Worm (Caenorhabditis elegans) whole organism, L3 larva: ENCODE results near the gene sel-1.

ENCODE experiments used
- lin-15B ChIP-seq: fragments of 150-350 bp; optimal IDR thresholded peaks from 2 replicates; lab custom pipeline; 2014; ENCODE audit warnings: missing biosample characterization, missing genetic modification characterization
- lin-39 ChIP-seq: fragments of 150-350 bp; optimal IDR thresholded peaks from 2 replicates; lab custom pipeline; 2018; ENCODE audit warnings: missing biosample characterization, missing genetic modification reagents, missing genetic modification characterization
- nhr-11 ChIP-seq: fragments of 150-350 bp; optimal IDR thresholded peaks from 2 replicates; lab custom pipeline; 2014; ENCODE audit warnings: missing biosample characterization, missing genetic modification characterization
- nhr-76 ChIP-seq: fragments of 150-350 bp; sonication (generic microtip); optimal IDR thresholded peaks from 5 replicates; lab custom pipeline; 2014; ENCODE audit warnings: missing biosample characterization, missing genetic modification characterization
- pha-4 ChIP-seq: fragments of 150-350 bp; optimal IDR thresholded peaks from 2 replicates; lab custom pipeline; 2014; ENCODE audit warnings: missing biosample characterization, missing genetic modification reagents, missing genetic modification characterization

DNA sequence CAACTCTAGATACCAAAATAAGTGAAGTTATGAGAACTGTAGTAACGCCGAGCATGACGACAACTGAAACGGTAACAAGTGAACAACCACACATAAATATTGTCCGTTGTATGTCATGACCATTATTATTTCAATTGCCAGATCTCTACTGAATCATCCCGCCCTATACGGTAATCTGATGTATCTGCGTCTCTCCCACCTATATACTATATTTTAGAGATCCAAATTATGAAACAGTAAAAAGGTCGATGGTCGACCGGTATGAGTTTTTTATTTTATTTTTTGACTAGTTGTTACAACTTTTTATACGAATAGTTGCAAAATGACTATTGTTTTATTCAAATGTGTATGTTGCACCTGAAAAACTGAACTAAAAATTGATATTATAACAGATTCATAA is 30.1 kb downstream of the sel-1 start, which contains the start of gene ttr-43:
- no peak for TF ChIP-seq nhr-11
- TF ChIP-seq nhr-76 (tag; lab: Kevin White, UChicago) = no peak
- no peak for TF ChIP-seq lin-15B
- no peak for TF ChIP-seq lin-39 (tag; lab: Kevin White, UChicago)
- TF ChIP-seq pha-4 (tag; lab: Kevin White, UChicago) = no peak
